Fruit fly (Drosophila melanogaster): ENCODE measurements around the gene Ccp84Ab.

The Ccp84Ab gene

DNA sequence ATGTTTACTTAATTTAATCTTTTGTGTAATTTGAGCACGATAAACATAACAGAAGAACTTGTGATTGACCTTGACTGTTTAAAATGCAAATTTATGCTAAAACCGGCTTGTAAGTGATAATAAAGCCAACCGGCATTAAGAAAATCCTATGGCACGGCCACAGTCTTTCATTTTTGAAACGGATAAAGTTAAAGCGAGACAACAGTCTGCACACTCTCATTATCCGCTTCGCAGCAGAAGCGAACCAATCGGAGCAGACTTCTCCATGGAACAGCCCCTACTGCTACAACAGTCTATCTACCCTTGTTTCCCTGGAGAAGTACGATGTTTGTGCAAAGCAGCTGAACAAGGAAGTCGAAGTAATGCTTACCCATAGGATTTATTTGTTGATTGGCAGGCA is 19.5 kb downstream of the Ccp84Ab start:
- no peak for TF ChIP-seq CG15710 (tag; optimal IDR thresholded peaks at IDR 0.05)
- no peak for TF ChIP-seq Ets98B (GFP tag; IDR thresholded peaks at IDR 0.05)
- no peak for TF ChIP-seq Snoo (tag; optimal IDR thresholded peaks at IDR 0.05)
- TF ChIP-seq CG14655 (GFP tag; optimal IDR thresholded peaks at IDR 0.05) = no peak
- TF ChIP-seq EcR (GFP tag; optimal IDR thresholded peaks at IDR 0.05) = no peak
- TF ChIP-seq CG8159 (tag; optimal IDR thresholded peaks at IDR 0.05) = no peak
- no peak for TF ChIP-seq Pif1A (GFP tag; optimal IDR thresholded peaks at IDR 0.05)
- TF ChIP-seq CG13204 (GFP tag; optimal IDR thresholded peaks at IDR 0.05) = no peak
- no peak for TF ChIP-seq rn (GFP tag; IDR thresholded peaks at IDR 0.05)
- TF ChIP-seq CG32121 (GFP tag; IDR thresholded peaks at IDR 0.05) = no peak
- no peak for TF ChIP-seq CG9948 (tag; optimal IDR thresholded peaks at IDR 0.05)
- TF ChIP-seq CG17806 (tag; optimal IDR thresholded peaks at IDR 0.05) = no peak
- no peak for TF ChIP-seq CG10348 (GFP tag; IDR thresholded peaks at IDR 0.05)
- no peak for TF ChIP-seq CG34367 (tag; optimal IDR thresholded peaks at IDR 0.05)
- TF ChIP-seq CG12605 (GFP tag; IDR thresholded peaks at IDR 0.05) = no peak
- TF ChIP-seq Pif1B (GFP tag; optimal IDR thresholded peaks at IDR 0.05) = no peak
- TF ChIP-seq fd96Ca (GFP tag; IDR thresholded peaks at IDR 0.05) = no peak
- TF ChIP-seq D1 (tag; optimal IDR thresholded peaks at IDR 0.05) = no peak
- TF ChIP-seq gl (tag; optimal IDR thresholded peaks at IDR 0.05) = no peak
- no peak for TF ChIP-seq CG8301 (tag; optimal IDR thresholded peaks at IDR 0.05)

DNA sequence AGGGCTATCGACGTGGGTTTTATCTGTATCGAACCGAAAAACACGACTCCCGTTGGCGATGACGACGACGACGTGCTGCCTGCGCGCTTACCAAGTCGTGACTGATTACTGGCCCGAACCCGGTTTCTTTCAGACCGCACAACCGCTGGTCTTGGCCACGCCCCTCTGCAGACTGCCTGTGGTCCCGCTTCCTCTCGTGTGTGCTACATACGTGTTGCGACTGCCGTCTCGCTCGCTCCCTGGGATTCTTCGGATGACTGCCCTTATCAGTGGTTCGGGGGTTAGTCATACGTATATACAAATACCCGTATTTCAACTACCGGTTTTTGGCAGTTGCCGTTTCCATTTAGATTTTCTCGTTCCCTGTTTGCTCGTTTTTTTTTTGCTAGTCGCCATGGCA is 24.2 kb downstream of the Ccp84Ab start, which contains the start of gene lab:
lab (minus strand) TSS at position 111 of the 400 bp plus-strand sequence.
- no peak for TF ChIP-seq CG10348 (GFP tag; IDR thresholded peaks at IDR 0.05)
- TF ChIP-seq Snoo (tag; optimal IDR thresholded peaks at IDR 0.05) = no peak
- TF ChIP-seq CG13204 (GFP tag; optimal IDR thresholded peaks at IDR 0.05) = no peak
- no peak for TF ChIP-seq Pif1B (GFP tag; optimal IDR thresholded peaks at IDR 0.05)
- TF ChIP-seq gl (tag; optimal IDR thresholded peaks at IDR 0.05) = no peak
- no peak for TF ChIP-seq fd96Ca (GFP tag; IDR thresholded peaks at IDR 0.05)
- no peak for TF ChIP-seq CG15710 (tag; optimal IDR thresholded peaks at IDR 0.05)
- TF ChIP-seq CG17806 (tag; optimal IDR thresholded peaks at IDR 0.05) = no peak
- TF ChIP-seq rn (GFP tag; IDR thresholded peaks at IDR 0.05) = no peak
- no peak for TF ChIP-seq D1 (tag; optimal IDR thresholded peaks at IDR 0.05)
- TF ChIP-seq CG34367 (tag; optimal IDR thresholded peaks at IDR 0.05) = no peak
- TF ChIP-seq CG12605 (GFP tag; IDR thresholded peaks at IDR 0.05) = no peak

- peak; percentile 8 for TF ChIP-seq Pif1A (GFP tag; optimal IDR thresholded peaks at IDR 0.05)
- peak; percentile 59 for TF ChIP-seq CG8159 (tag; optimal IDR thresholded peaks at IDR 0.05)
- no peak for TF ChIP-seq D1 (tag; optimal IDR thresholded peaks at IDR 0.05)
- TF ChIP-seq CG4496 (GFP tag; IDR thresholded peaks at IDR 0.05) = no peak
These were observed 28.1 kb downstream of the Ccp84Ab start for dm6 chr3R:6674548-6674947.

dm6 chr3R:6672303-6673007 is 30.2 kb downstream of the Ccp84Ab start:
- TF ChIP-seq CG32121 (GFP tag; IDR thresholded peaks at IDR 0.05) (no peak), rn (GFP tag; IDR thresholded peaks at IDR 0.05) (no peak), CG15710 (tag; optimal IDR thresholded peaks at IDR 0.05) (no peak), CG17806 (tag; optimal IDR thresholded peaks at IDR 0.05) (no peak), CG34367 (tag; optimal IDR thresholded peaks at IDR 0.05) (no peak), fd96Ca (GFP tag; IDR thresholded peaks at IDR 0.05) (no peak), Snoo (tag; optimal IDR thresholded peaks at IDR 0.05) (no peak), CG8301 (tag; optimal IDR thresholded peaks at IDR 0.05) (no peak)

DNA sequence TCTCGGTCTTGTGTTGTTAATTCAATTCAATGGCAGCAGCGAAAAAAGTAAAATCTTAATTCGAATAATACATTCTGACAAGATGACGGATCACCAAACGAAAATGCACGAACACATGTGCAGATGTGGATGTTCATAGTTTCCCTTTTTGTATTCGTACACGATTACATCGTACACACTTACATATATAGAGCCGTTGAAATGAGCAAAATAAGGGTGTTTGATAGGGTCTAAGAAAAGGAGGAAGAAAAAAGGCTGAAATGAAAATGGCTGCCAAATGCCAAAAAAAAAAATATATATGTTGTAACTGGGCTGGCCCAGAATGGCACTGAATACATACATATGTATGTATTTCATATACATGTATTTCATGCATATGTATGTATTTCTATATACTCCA is 34.4 kb downstream of the Ccp84Ab start:
- no peak for TF ChIP-seq Pif1A (GFP tag; optimal IDR thresholded peaks at IDR 0.05)
- TF ChIP-seq CG34367 (tag; optimal IDR thresholded peaks at IDR 0.05) = no peak
- no peak for TF ChIP-seq CG8301 (tag; optimal IDR thresholded peaks at IDR 0.05)
- TF ChIP-seq CG12605 (GFP tag; IDR thresholded peaks at IDR 0.05) = no peak
- no peak for TF ChIP-seq fd96Ca (GFP tag; IDR thresholded peaks at IDR 0.05)
- no peak for TF ChIP-seq gl (tag; optimal IDR thresholded peaks at IDR 0.05)
- no peak for TF ChIP-seq CG32121 (GFP tag; IDR thresholded peaks at IDR 0.05)
- TF ChIP-seq Snoo (tag; optimal IDR thresholded peaks at IDR 0.05) = no peak
- TF ChIP-seq CG15710 (tag; optimal IDR thresholded peaks at IDR 0.05) = no peak

DNA sequence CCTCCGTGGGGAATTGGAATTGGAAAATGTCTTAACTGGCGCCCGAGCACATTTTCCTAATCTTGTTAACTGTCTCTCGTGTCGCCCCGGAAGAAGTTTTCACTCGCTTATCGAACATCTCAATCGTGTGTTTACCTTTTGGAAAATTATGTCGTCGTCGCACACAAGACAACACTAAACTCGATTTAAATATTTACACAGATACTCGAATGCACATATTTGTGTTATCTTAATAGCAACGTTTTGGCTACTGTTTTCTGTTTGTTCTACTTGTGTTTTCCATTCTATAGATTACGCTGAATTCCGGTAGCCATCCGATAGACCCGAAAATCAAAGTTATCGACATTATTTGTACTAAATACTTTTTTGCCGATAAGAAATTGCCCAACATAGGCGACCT is 35.4 kb downstream of the Ccp84Ab start:
- TF ChIP-seq gl (tag; optimal IDR thresholded peaks at IDR 0.05) (no peak), Ets98B (GFP tag; IDR thresholded peaks at IDR 0.05) (no peak), CG9948 (tag; optimal IDR thresholded peaks at IDR 0.05) (no peak), CG8159 (tag; optimal IDR thresholded peaks at IDR 0.05) (no peak), CG13204 (GFP tag; optimal IDR thresholded peaks at IDR 0.05) (no peak), Pif1A (GFP tag; optimal IDR thresholded peaks at IDR 0.05) (no peak), CG32121 (GFP tag; IDR thresholded peaks at IDR 0.05) (no peak), CG4496 (GFP tag; IDR thresholded peaks at IDR 0.05) (no peak), CG17806 (tag; optimal IDR thresholded peaks at IDR 0.05) (no peak), CG8301 (tag; optimal IDR thresholded peaks at IDR 0.05) (no peak), CG14655 (GFP tag; optimal IDR thresholded peaks at IDR 0.05) (no peak), Pif1B (GFP tag; optimal IDR thresholded peaks at IDR 0.05) (no peak), CG34367 (tag; optimal IDR thresholded peaks at IDR 0.05) (no peak), CG12605 (GFP tag; IDR thresholded peaks at IDR 0.05) (no peak)
